Fruit fly (Drosophila melanogaster) whole organism, embryonic: ENCODE data around the gene IFT54.

Experiments used
- Aef1 ChIP-seq: fragments of 200-800 bp; sonication (Bioruptor generic); IDR thresholded peaks from 3 replicates; pipeline ENCODE4 v1.3.6; 2022; ENCODE audit warnings: missing biosample characterization, missing genetic modification characterization
- CG10267 ChIP-seq: fragments of 200-800 bp; sonication (Bioruptor generic); optimal IDR thresholded peaks from 2 replicates; lab custom pipeline; 2018; ENCODE audit warnings: missing biosample characterization, mild to moderate bottlenecking, missing genetic modification characterization, moderate library complexity
- CG10979 ChIP-seq: fragments of 200-800 bp; sonication (Bioruptor generic); optimal IDR thresholded peaks from 2 replicates; lab custom pipeline; 2018; ENCODE audit warnings: missing biosample characterization, mild to moderate bottlenecking, missing genetic modification characterization, moderate library complexity
- CG11093 ChIP-seq: fragments of 200-800 bp; sonication (Bioruptor generic); IDR thresholded peaks from 3 replicates; pipeline ENCODE4 v1.3.6; 2022; ENCODE audit warnings: missing biosample characterization, missing genetic modification characterization
- CG12744 ChIP-seq: fragments of 200-800 bp; sonication (Bioruptor generic); optimal IDR thresholded peaks from 2 replicates; lab custom pipeline; 2016; ENCODE audit warnings: missing biosample characterization, missing genetic modification characterization
- CG13287 ChIP-seq: fragments of 200-800 bp; sonication (Bioruptor generic); IDR thresholded peaks from 2 replicates; pipeline ENCODE4 v1.3.6; 2022; ENCODE audit warnings: missing biosample characterization, missing genetic modification characterization; ENCODE audit not compliant: partially characterized antibody
- CG14710 ChIP-seq: fragments of 200-800 bp; sonication (Bioruptor generic); optimal IDR thresholded peaks from 3 replicates; lab custom pipeline; 2019; ENCODE audit warnings: missing biosample characterization, mild to moderate bottlenecking, missing genetic modification characterization, moderate library complexity
- CG14860 ChIP-seq: fragments of 200-800 bp; sonication (Bioruptor generic); IDR thresholded peaks from 3 replicates; pipeline ENCODE4 v1.3.6; 2022; ENCODE audit warnings: missing biosample characterization, missing genetic modification characterization; ENCODE audit not compliant: partially characterized antibody
- CG15514 ChIP-seq: fragments of 200-800 bp; sonication (Bioruptor generic); optimal IDR thresholded peaks from 3 replicates; lab custom pipeline; 2017; ENCODE audit warnings: missing biosample characterization, missing genetic modification characterization, mild to moderate bottlenecking, moderate library complexity, missing genetic modification reagents
- CG15601 ChIP-seq: fragments of 200-800 bp; sonication (Bioruptor generic); optimal IDR thresholded peaks from 3 replicates; lab custom pipeline; 2019; ENCODE audit warnings: missing biosample characterization, mild to moderate bottlenecking, missing genetic modification characterization, moderate library complexity
- CG30403 ChIP-seq: fragments of 200-800 bp; sonication (Bioruptor generic); optimal IDR thresholded peaks from 3 replicates; lab custom pipeline; 2016; ENCODE audit warnings: missing biosample characterization, missing genetic modification characterization
- CG31224 ChIP-seq: fragments of 200-800 bp; sonication (Bioruptor generic); IDR thresholded peaks from 2 replicates; pipeline ENCODE4 v1.3.6; 2022; ENCODE audit warnings: missing biosample characterization, missing genetic modification characterization
- CG4282 ChIP-seq: fragments of 200-800 bp; sonication (Bioruptor generic); optimal IDR thresholded peaks from 2 replicates; lab custom pipeline; 2016; ENCODE audit warnings: missing biosample characterization, missing genetic modification characterization
- CG7963 ChIP-seq: fragments of 200-800 bp; sonication (Bioruptor generic); IDR thresholded peaks from 3 replicates; pipeline ENCODE4 v1.3.6; 2022; ENCODE audit warnings: missing biosample characterization, missing genetic modification characterization; ENCODE audit not compliant: partially characterized antibody
- CG8388 ChIP-seq: fragments of 200-800 bp; sonication (Bioruptor generic); optimal IDR thresholded peaks from 2 replicates; lab custom pipeline; 2019; ENCODE audit warnings: missing biosample characterization, mild to moderate bottlenecking, missing genetic modification characterization, moderate library complexity
- CG9817 ChIP-seq: fragments of 200-800 bp; sonication (Bioruptor generic); optimal IDR thresholded peaks from 2 replicates; lab custom pipeline; 2018; ENCODE audit warnings: missing biosample characterization, mild to moderate bottlenecking, missing genetic modification characterization, moderate library complexity
- Fer3 ChIP-seq: fragments of 200-800 bp; sonication (Bioruptor generic); optimal IDR thresholded peaks from 2 replicates; lab custom pipeline; 2018; ENCODE audit warnings: missing biosample characterization, mild to moderate bottlenecking, missing genetic modification characterization, moderate library complexity
- MTF-1 ChIP-seq: fragments of 200-800 bp; sonication (Bioruptor generic); optimal IDR thresholded peaks from 2 replicates; lab custom pipeline; 2018; ENCODE audit warnings: missing biosample characterization, mild to moderate bottlenecking, missing genetic modification characterization, borderline replicate concordance
- Neu2 ChIP-seq: fragments of 200-800 bp; sonication (Bioruptor generic); optimal IDR thresholded peaks from 3 replicates; lab custom pipeline; 2016; ENCODE audit warnings: missing biosample characterization, missing genetic modification characterization, borderline replicate concordance
- Oli ChIP-seq: fragments of 200-800 bp; sonication (Bioruptor generic); optimal IDR thresholded peaks from 2 replicates; lab custom pipeline; 2018; ENCODE audit warnings: missing biosample characterization, mild to moderate bottlenecking, missing genetic modification characterization, moderate library complexity
- Tbp ChIP-seq: fragments of >200 bp; optimal IDR thresholded peaks from 2 replicates; lab custom pipeline; 2018; ENCODE audit warnings: missing biosample characterization, missing genetic modification characterization
- YL-1 ChIP-seq: fragments of 200-800 bp; sonication (Bioruptor generic); optimal IDR thresholded peaks from 3 replicates; lab custom pipeline; 2017; ENCODE audit warnings: missing biosample characterization, mild to moderate bottlenecking, missing genetic modification characterization
- ab ChIP-seq: fragments of 200-800 bp; sonication (Bioruptor generic); optimal IDR thresholded peaks from 2 replicates; lab custom pipeline; 2016; ENCODE audit warnings: missing biosample characterization, missing genetic modification characterization
- amos ChIP-seq: fragments of 200-800 bp; sonication (Bioruptor generic); IDR thresholded peaks from 2 replicates; pipeline ENCODE4 v1.3.6; 2022; ENCODE audit warnings: missing biosample characterization, missing genetic modification characterization; ENCODE audit not compliant: partially characterized antibody
- ap ChIP-seq: fragments of 200-800 bp; sonication (Bioruptor generic); IDR thresholded peaks from 2 replicates; pipeline ENCODE4 v1.3.6; 2022; ENCODE audit warnings: missing biosample characterization, missing genetic modification characterization
- cas ChIP-seq: fragments of 200-800 bp; sonication (Bioruptor generic); IDR thresholded peaks from 2 replicates; pipeline ENCODE4 v1.3.6; 2022; ENCODE audit warnings: missing biosample characterization, missing genetic modification characterization
- cato ChIP-seq: fragments of 200-800 bp; sonication (Bioruptor generic); optimal IDR thresholded peaks from 2 replicates; lab custom pipeline; 2016; ENCODE audit warnings: missing biosample characterization, missing genetic modification characterization, borderline replicate concordance
- caup ChIP-seq: fragments of 200-800 bp; sonication (Bioruptor generic); optimal IDR thresholded peaks from 3 replicates; lab custom pipeline; 2017; ENCODE audit warnings: missing biosample characterization, mild to moderate bottlenecking, missing genetic modification characterization, moderate library complexity; ENCODE audit not compliant: severe bottlenecking
- chinmo ChIP-seq: fragments of 200-800 bp; sonication (Bioruptor generic); IDR thresholded peaks from 4 replicates; pipeline ENCODE4 v1.3.6; 2022; ENCODE audit warnings: missing biosample characterization, missing genetic modification characterization; ENCODE audit not compliant: partially characterized antibody
- chm ChIP-seq: fragments of 200-800 bp; sonication (Bioruptor generic); IDR thresholded peaks from 2 replicates; pipeline ENCODE4 v1.3.6; 2022; ENCODE audit warnings: missing biosample characterization, missing genetic modification characterization
- ci ChIP-seq: fragments of 200-800 bp; sonication (Bioruptor generic); IDR thresholded peaks from 3 replicates; pipeline ENCODE4 v1.3.6; 2022; ENCODE audit warnings: missing biosample characterization, missing genetic modification characterization
- crc ChIP-seq: fragments of 200-800 bp; sonication (Bioruptor generic); optimal IDR thresholded peaks from 2 replicates; lab custom pipeline; 2016; ENCODE audit warnings: missing biosample characterization, missing genetic modification characterization
- gsb ChIP-seq: fragments of 200-800 bp; sonication (Bioruptor generic); IDR thresholded peaks from 2 replicates; pipeline ENCODE4 v1.3.6; 2022; ENCODE audit warnings: missing biosample characterization, missing genetic modification characterization
- inv ChIP-seq: fragments of 200-800 bp; sonication (Bioruptor generic); IDR thresholded peaks from 2 replicates; pipeline ENCODE4 v1.3.6; 2022; ENCODE audit warnings: missing biosample characterization, missing genetic modification characterization; ENCODE audit not compliant: partially characterized antibody
- jumu ChIP-seq: fragments of 200-800 bp; sonication (Bioruptor generic); optimal IDR thresholded peaks from 3 replicates; lab custom pipeline; 2016; ENCODE audit warnings: missing biosample characterization, missing genetic modification characterization
- kah ChIP-seq: fragments of 200-800 bp; sonication (Bioruptor generic); optimal IDR thresholded peaks from 2 replicates; lab custom pipeline; 2018; ENCODE audit warnings: missing biosample characterization, mild to moderate bottlenecking, missing genetic modification characterization
- lola ChIP-seq, 3 experiments: fragments of >200 bp in 2 of 3; fragments of 200-800 bp in 1 of 3; sonication (Bioruptor generic) in 1 of 3; optimal IDR thresholded peaks; 2 replicates each; lab custom pipeline; 2017 to 2019; ENCODE audit warnings: missing biosample characterization in 3 of 3, missing genetic modification characterization in 3 of 3, mild to moderate bottlenecking in 1 of 3, moderate library complexity in 1 of 3
- luna ChIP-seq: fragments of 200-800 bp; sonication (Bioruptor generic); optimal IDR thresholded peaks from 2 replicates; lab custom pipeline; 2016; ENCODE audit warnings: missing biosample characterization, missing genetic modification characterization
- nau ChIP-seq: fragments of 200-800 bp; sonication (Bioruptor generic); optimal IDR thresholded peaks from 3 replicates; lab custom pipeline; 2017; ENCODE audit warnings: missing biosample characterization, mild to moderate bottlenecking, missing genetic modification characterization, missing genetic modification reagents
- nerfin-1 ChIP-seq: fragments of 200-800 bp; sonication (Bioruptor generic); optimal IDR thresholded peaks from 3 replicates; lab custom pipeline; 2019; ENCODE audit warnings: missing biosample characterization, mild to moderate bottlenecking, missing genetic modification characterization, moderate library complexity
- nerfin-2 ChIP-seq: fragments of 200-800 bp; sonication (Bioruptor generic); IDR thresholded peaks from 2 replicates; pipeline ENCODE4 v1.3.6; 2022; ENCODE audit warnings: missing biosample characterization, missing genetic modification characterization; ENCODE audit not compliant: partially characterized antibody
- nmo ChIP-seq: fragments of 200-800 bp; sonication (Bioruptor generic); optimal IDR thresholded peaks from 2 replicates; lab custom pipeline; 2018; ENCODE audit warnings: missing biosample characterization, mild to moderate bottlenecking, missing genetic modification characterization, moderate library complexity
- sob ChIP-seq: fragments of 200-800 bp; sonication (Bioruptor generic); IDR thresholded peaks from 2 replicates; pipeline ENCODE4 v1.3.6; 2022; ENCODE audit warnings: missing biosample characterization, missing genetic modification characterization
- ssp ChIP-seq: fragments of 200-800 bp; sonication (Bioruptor generic); IDR thresholded peaks from 2 replicates; pipeline ENCODE4 v1.3.6; 2022; ENCODE audit warnings: missing biosample characterization, missing genetic modification characterization
- tgo ChIP-seq: fragments of 200-800 bp; sonication (Bioruptor generic); IDR thresholded peaks from 3 replicates; pipeline ENCODE4 v1.3.6; 2022; ENCODE audit warnings: missing biosample characterization, missing genetic modification characterization
- twi ChIP-seq: fragments of 200-800 bp; optimal IDR thresholded peaks from 2 replicates; lab custom pipeline; 2019; ENCODE audit warnings: missing biosample characterization, mild to moderate bottlenecking, missing genetic modification characterization, moderate library complexity
- tx ChIP-seq: fragments of 200-800 bp; sonication (Bioruptor generic); optimal IDR thresholded peaks from 2 replicates; lab custom pipeline; 2016; ENCODE audit warnings: missing biosample characterization, missing genetic modification characterization
- usp ChIP-seq: fragments of >200 bp; optimal IDR thresholded peaks from 2 replicates; lab custom pipeline; 2017; ENCODE audit warnings: missing biosample characterization, missing genetic modification characterization
- yki ChIP-seq: fragments of >200 bp; optimal IDR thresholded peaks from 3 replicates; lab custom pipeline; 2018

IFT54 gene

DNA sequence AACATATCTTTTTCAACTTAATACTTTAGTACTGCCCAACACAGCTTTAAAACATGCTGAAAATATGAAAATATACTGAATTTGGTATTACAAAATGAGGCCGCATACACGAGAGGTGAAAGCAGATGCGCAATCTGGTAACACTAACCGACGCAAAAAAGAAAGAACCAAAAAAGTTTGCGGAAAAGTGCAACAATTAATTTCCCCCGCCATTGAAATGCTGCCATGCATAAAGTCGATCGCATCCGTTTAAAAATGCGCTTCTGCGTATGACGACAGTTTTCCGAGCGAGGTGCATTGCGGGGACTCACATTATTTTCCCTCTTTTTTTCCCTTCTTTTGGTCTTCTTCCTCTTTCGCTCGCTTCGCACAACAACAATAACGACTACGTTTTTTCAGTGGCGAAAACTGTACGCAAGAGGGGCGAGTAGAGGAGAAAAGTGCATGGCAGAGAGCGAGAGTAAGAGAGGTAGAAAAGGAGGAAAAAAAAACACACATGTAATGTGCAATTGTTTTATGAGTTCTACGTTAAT is 13.8 kb downstream of the IFT54 start, which contains the start of gene Set8 (continued):
- TF ChIP-seq CG11093 (GFP tag; lab: Robert Waterston, UW) (no peak), Oli (no peak), Tbp (GFP tag; lab: Kevin White, UChicago) (no peak), sob (no peak), CG9817 (tag; lab: Kevin White, UChicago) (no peak), nerfin-2 (GFP tag; lab: Robert Waterston, UW) (no peak), ci (GFP tag; lab: Robert Waterston, UW) (no peak), jumu (GFP tag; lab: Kevin White, UChicago) (no peak), yki (lab: Kevin White, UChicago) (no peak), luna (GFP tag; lab: Kevin White, UChicago) (no peak), CG12744 (GFP tag; lab: Kevin White, UChicago) (no peak), ap (GFP tag; lab: Robert Waterston, UW) (no peak), CG10979 (no peak), usp (GFP tag; lab: Kevin White, UChicago) (no peak), CG4282 (GFP tag; lab: Kevin White, UChicago) (no peak), amos (no peak), gsb (no peak), tx (GFP tag; lab: Kevin White, UChicago) (no peak), inv (no peak), CG10267 (tag; lab: Kevin White, UChicago) (peak; percentile 90), CG14860 (GFP tag; lab: Robert Waterston, UW) (no peak), ssp (GFP tag; lab: Robert Waterston, UW) (no peak), chinmo (GFP tag; lab: Robert Waterston, UW) (peak; percentile 78; the same call in 1 of the 4 replicates), cato (GFP tag; lab: Kevin White, UChicago) (no peak), nmo (GFP tag; lab: Kevin White, UChicago) (no peak), tgo (GFP tag; lab: Robert Waterston, UW) (no peak), CG15514 (GFP tag; lab: Kevin White, UChicago) (no peak), CG30403 (GFP tag; lab: Kevin White, UChicago) (peak; percentile 1), YL-1 (peak; percentile 87), twi (tag; lab: Kevin White, UChicago) (no peak), nau (no peak), kah (GFP tag; lab: Kevin White, UChicago) (no peak), Neu2 (GFP tag; lab: Kevin White, UChicago) (no peak), Fer3 (tag; lab: Kevin White, UChicago) (no peak), ab (GFP tag; lab: Kevin White, UChicago) (no peak), caup (GFP tag; lab: Kevin White, UChicago) (no peak), crc (no peak), CG14710 (tag; lab: Kevin White, UChicago) (peak; percentile 66), chm (0 out of 2 replicates have a peak, but pooled peaks have one; percentile 28), MTF-1 (no peak), CG31224 (GFP tag; lab: Robert Waterston, UW) (no peak), CG7963 (GFP tag; lab: Robert Waterston, UW) (no peak), lola (GFP tag; optimal IDR thresholded peaks at IDR 0.05; lab: Kevin White, UChicago) (no peak), Aef1 (GFP tag; lab: Robert Waterston, UW) (0 out of 3 replicates have a peak, but pooled peaks have one; percentile 17), cas (GFP tag; lab: Robert Waterston, UW) (no peak), CG15601 (tag; lab: Kevin White, UChicago) (peak; percentile 44), CG13287 (GFP tag; lab: Robert Waterston, UW) (peak; percentile 57; the same call in 1 of the 2 replicates), CG8388 (GFP tag; lab: Kevin White, UChicago) (no peak), nerfin-1 (tag; lab: Kevin White, UChicago) (peak; percentile 45)
